Worm (Caenorhabditis elegans): ENCODE results near the gene srj-1.

The srj-1 gene

ce11 chrIV:11916907-11917306 lies 48.3 kb downstream of the srj-1 start, which contains the start of gene ZK822.10 (continued):
- TF ChIP-seq lsy-2 (tag; optimal IDR thresholded peaks at IDR 0.05) (peak in 1 of 2 experiments; percentile 2), tra-1 (GFP tag; IDR thresholded peaks at IDR 0.05) (no peak), pqm-1 (tag; optimal IDR thresholded peaks at IDR 0.05) (no peak), daf-12 (tag; optimal IDR thresholded peaks at IDR 0.05) (no peak), mdt-29 (GFP tag; IDR thresholded peaks at IDR 0.05) (peak; percentile 65), lim-7 (GFP tag; IDR thresholded peaks at IDR 0.05) (no peak), attf-4 (tag; optimal IDR thresholded peaks at IDR 0.05) (no peak), ceh-82 (tag; optimal IDR thresholded peaks at IDR 0.05) (no peak), nhr-77 (tag; optimal IDR thresholded peaks at IDR 0.05) (peak; percentile 51), nhr-41 (GFP tag; IDR thresholded peaks at IDR 0.05) (no peak), lin-1 (GFP tag; IDR thresholded peaks at IDR 0.05) (no peak), nhr-48 (tag; optimal IDR thresholded peaks at IDR 0.05) (no peak), ztf-7 (tag; optimal IDR thresholded peaks at IDR 0.05) (no peak), snpc-1.2 (GFP tag; IDR thresholded peaks at IDR 0.05) (no peak), ceh-32 (tag; optimal IDR thresholded peaks at IDR 0.05; ENCODE audit: poor library complexity) (no peak), lin-29 (GFP tag; IDR thresholded peaks at IDR 0.05) (no peak), ceh-28 (tag; optimal IDR thresholded peaks at IDR 0.05) (no peak), hif-1 (tag; optimal IDR thresholded peaks at IDR 0.05) (no peak), tag-97 (GFP tag; IDR thresholded peaks at IDR 0.05) (no peak), unc-39 (tag; optimal IDR thresholded peaks at IDR 0.05) (no peak), dve-1 (tag; optimal IDR thresholded peaks at IDR 0.05; ENCODE audit: insufficient read depth) (peak; percentile 77), dpl-1 (GFP tag; optimal IDR thresholded peaks at IDR 0.05) (peak; percentile 7), ama-1 (optimal IDR thresholded peaks at IDR 0.05) (no peak), mes-2 (tag; optimal IDR thresholded peaks at IDR 0.05; ENCODE audit: poor library complexity, severe bottlenecking) (no peak), F10B5.3 (tag; optimal IDR thresholded peaks at IDR 0.05) (no peak), rbr-2 (tag; optimal IDR thresholded peaks at IDR 0.05) (no peak), lin-38 (GFP tag; IDR thresholded peaks at IDR 0.05) (no peak), unc-130 (GFP tag; optimal IDR thresholded peaks at IDR 0.05) (no peak), jun-1 (tag; optimal IDR thresholded peaks at IDR 0.05) (no peak), hlh-11 (tag; optimal IDR thresholded peaks at IDR 0.05) (peak; percentile 71), Y105C5A.15 (GFP tag; IDR thresholded peaks at IDR 0.05) (no peak), cey-2 (tag; optimal IDR thresholded peaks at IDR 0.05; ENCODE audit: borderline replicate concordance, insufficient read depth) (no peak), F37D6.2 (tag; optimal IDR thresholded peaks at IDR 0.05) (no peak), skn-1 (tag; optimal IDR thresholded peaks at IDR 0.05) (no peak), lir-3 (tag; optimal IDR thresholded peaks at IDR 0.05) (no peak), nhr-6 (tag; optimal IDR thresholded peaks at IDR 0.05) (no peak), dmd-8 (GFP tag; IDR thresholded peaks at IDR 0.05) (no peak), lin-39 (tag; optimal IDR thresholded peaks at IDR 0.05) (no peak), D1046.2 (GFP tag; IDR thresholded peaks at IDR 0.05) (no peak), nhr-237 (tag; optimal IDR thresholded peaks at IDR 0.05) (no peak), arid-1 (GFP tag; conservative IDR thresholded peaks at IDR 0.05) (no peak), F26F4.8 (GFP tag; conservative IDR thresholded peaks at IDR 0.05) (no peak), daf-16 (GFP tag; optimal IDR thresholded peaks at IDR 0.05) (no peak), daf-16 (tag; optimal IDR thresholded peaks at IDR 0.05) (peak; percentile 100), zfp-3 (GFP tag; conservative IDR thresholded peaks at IDR 0.05) (no peak), ztf-11 (tag; optimal IDR thresholded peaks at IDR 0.05) (no peak), fos-1 (tag; optimal IDR thresholded peaks at IDR 0.05) (no peak), duxl-1 (tag; optimal IDR thresholded peaks at IDR 0.05; ENCODE audit: poor library complexity) (no peak), zip-2 (tag; optimal IDR thresholded peaks at IDR 0.05) (no peak), ZK546.5 (tag; optimal IDR thresholded peaks at IDR 0.05) (no peak), egl-27 (tag; optimal IDR thresholded peaks at IDR 0.05) (no peak), R02D3.7 (tag; optimal IDR thresholded peaks at IDR 0.05) (no peak), dmd-6 (GFP tag; IDR thresholded peaks at IDR 0.05) (peak; percentile 72)
